Worm (Caenorhabditis elegans) whole organism, L4/young adult: ENCODE results near the gene gcy-33.

Source experiments
- W03F9.2 ChIP-seq: fragments of 150-350 bp; optimal IDR thresholded peaks from 2 replicates; lab custom pipeline; 2014; ENCODE audit warnings: missing biosample characterization, missing genetic modification characterization
- dao-5 ChIP-seq: sonication (generic microtip); optimal IDR thresholded peaks from 2 replicates; lab custom pipeline; 2016; ENCODE audit warnings: missing genotype, missing genetic modification characterization, moderate library complexity, missing compliant biosample characterization
- him-1 ChIP-seq: sonication (generic microtip); optimal IDR thresholded peaks from 2 replicates; lab custom pipeline; 2016; ENCODE audit warnings: missing genotype, missing genetic modification reagents, missing genetic modification characterization, missing compliant biosample characterization

Gene gcy-33

ce11 chrV:11952854-11953447 lies 48.6 kb downstream of the gcy-33 start:
- TF ChIP-seq W03F9.2 = no peak
- no peak for TF ChIP-seq him-1 (tag; lab: Kevin White, UChicago)

DNA sequence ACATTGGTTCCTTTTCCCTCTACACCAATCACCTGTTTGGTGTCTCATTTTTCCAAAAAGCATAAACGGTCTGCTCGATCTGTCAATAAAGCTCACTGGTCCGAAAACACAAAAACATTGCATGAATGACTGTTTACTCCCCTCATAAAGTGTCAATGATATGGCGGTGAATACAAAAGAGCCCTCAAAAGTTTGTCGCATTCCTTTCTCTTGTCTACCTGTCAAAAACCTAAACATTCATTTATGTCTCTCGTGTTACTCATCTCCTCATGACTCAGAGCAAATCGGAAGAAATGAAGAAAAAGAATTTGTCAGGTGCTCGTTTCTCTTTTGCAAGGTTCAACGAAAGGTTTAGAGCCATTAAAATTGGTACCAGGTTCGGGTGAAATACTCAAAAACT lies 50.4 kb downstream of the gcy-33 start:
- TF ChIP-seq dao-5 (no peak), him-1 (tag; lab: Kevin White, UChicago) (no peak), W03F9.2 (no peak)

- TF ChIP-seq W03F9.2 (no peak), dao-5 (no peak), him-1 (tag; lab: Kevin White, UChicago) (no peak)
Measured at ce11 chrV:11949509-11950117, 52.0 kb downstream of the gcy-33 start.

DNA sequence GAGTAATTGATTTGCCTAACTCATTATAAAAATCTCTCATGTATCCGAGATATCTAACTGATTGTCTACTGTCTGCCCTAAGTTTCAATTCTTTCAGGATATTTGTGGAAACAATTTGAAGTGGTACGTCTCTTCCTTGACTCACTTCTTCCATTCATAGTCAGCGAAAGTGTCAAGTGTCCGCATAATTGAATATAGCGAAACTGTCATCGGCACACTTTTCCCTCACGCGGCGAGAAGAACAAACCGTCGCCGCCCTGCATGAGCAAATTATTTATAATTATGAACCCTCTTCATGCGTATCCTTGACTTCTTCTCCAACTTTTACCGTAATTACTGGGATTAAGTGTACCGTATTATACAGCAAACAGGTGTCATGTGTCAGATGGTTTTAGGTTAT lies 53.0 kb downstream of the gcy-33 start:
- TF ChIP-seq W03F9.2 (no peak), dao-5 (no peak), him-1 (tag; lab: Kevin White, UChicago) (no peak)

DNA sequence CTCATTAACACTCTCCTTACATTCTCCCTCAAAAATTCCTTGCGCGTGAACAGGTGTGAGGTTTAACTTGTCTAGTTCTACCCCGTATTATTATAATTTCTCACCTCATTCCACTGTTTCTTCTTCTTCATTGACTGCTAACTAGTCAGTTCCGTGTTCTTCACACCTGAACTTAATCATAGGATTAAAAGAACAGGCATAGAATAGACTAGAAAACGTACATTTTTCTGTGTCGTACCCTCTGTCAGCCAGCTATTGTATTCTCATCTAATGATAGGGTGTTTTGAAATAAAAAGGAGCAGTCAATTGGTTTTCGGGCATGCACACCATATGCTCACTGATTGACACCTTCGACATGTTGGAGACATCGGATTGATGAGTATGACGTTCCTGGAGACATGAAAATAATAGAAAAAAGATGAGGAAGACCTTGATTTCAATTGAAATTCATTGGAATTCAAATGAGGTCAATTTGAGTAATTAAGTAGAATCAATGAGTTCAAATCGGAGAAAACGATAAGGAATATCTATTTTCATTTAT lies 54.1 kb downstream of the gcy-33 start:
- no peak for TF ChIP-seq W03F9.2
- TF ChIP-seq dao-5 = no peak
- TF ChIP-seq him-1 (tag; lab: Kevin White, UChicago) = no peak

ce11 chrV:11946818-11947217 lies 54.8 kb downstream of the gcy-33 start:
- TF ChIP-seq dao-5 (no peak), W03F9.2 (no peak), him-1 (tag; lab: Kevin White, UChicago) (no peak)
